Worm (Caenorhabditis elegans): Measurements from ENCODE around the gene F01D5.5.

- no peak for TF ChIP-seq snpc-4 (tag; optimal IDR thresholded peaks at IDR 0.05)
- no peak for TF ChIP-seq nhr-237 (tag; optimal IDR thresholded peaks at IDR 0.05)
- no peak for TF ChIP-seq nhr-28 (tag; optimal IDR thresholded peaks at IDR 0.05)
- no peak for TF ChIP-seq mab-5 (tag; optimal IDR thresholded peaks at IDR 0.05)
- no peak for TF ChIP-seq lin-13 (tag; optimal IDR thresholded peaks at IDR 0.05)
- no peak for TF ChIP-seq elt-3 (tag; optimal IDR thresholded peaks at IDR 0.05)
- TF ChIP-seq nhr-12 (tag; optimal IDR thresholded peaks at IDR 0.05), result no peak
- no peak for TF ChIP-seq unc-39 (tag; optimal IDR thresholded peaks at IDR 0.05)
- TF ChIP-seq ztf-11 (tag; optimal IDR thresholded peaks at IDR 0.05), result no peak
- no peak for TF ChIP-seq mep-1 (tag; optimal IDR thresholded peaks at IDR 0.05)
- no peak for TF ChIP-seq ceh-83 (GFP tag; optimal IDR thresholded peaks at IDR 0.05)
These were observed 12.5 kb upstream of the F01D5.5 start for ce11 chrII:14014637-14015036.
